4 worm cellular contexts compared by ENCODE assay signal in the genomic region with DNA sequence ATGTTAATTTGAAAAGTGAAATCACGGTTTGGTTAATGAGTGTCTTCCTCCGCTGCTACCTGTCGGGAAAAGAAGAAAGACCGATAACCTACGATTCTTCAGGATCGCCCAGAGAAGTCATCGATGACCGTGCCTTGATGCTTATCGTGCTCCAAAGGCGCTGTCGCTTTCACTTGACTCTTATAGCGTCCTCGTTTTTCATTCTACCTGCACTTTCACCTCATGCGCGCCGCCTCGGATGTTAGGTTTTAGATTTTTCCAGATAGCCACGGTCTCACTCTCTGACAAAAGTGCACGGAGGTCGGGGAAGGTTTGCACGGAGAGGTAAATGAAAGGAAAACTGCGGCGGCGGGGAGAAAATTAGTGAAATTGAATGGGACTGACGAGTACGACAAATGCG.
TF ChIP-seq lines count a peak whose summit lies in the region.

No protein-coding gene starts in this region.

TF ChIP-seq in whole organism, L1 larva, 84 proteins besides CTCF, POLR2A, EP300 and RAD21:
- peak; percentile 88 for TF ChIP-seq blmp-1 (tag; optimal IDR thresholded peaks at IDR 0.05; lab: Kevin White, UChicago)
- TF ChIP-seq elt-3 (tag; optimal IDR thresholded peaks at IDR 0.05; lab: Kevin White, UChicago) = no peak

TF ChIP-seq in whole organism, L2 larva, 48 proteins besides CTCF, POLR2A, EP300 and RAD21:
- TF ChIP-seq elt-1 (tag; optimal IDR thresholded peaks at IDR 0.05; lab: Kevin White, UChicago) = peak; percentile 14
- peak; percentile 42 for TF ChIP-seq blmp-1 (tag; optimal IDR thresholded peaks at IDR 0.05; lab: Kevin White, UChicago; ENCODE audit: insufficient read depth)
- TF ChIP-seq nhr-21 (tag; optimal IDR thresholded peaks at IDR 0.05; lab: Kevin White, UChicago) = no peak

TF ChIP-seq in whole organism, mixed stage, embryonic, 35 proteins besides CTCF, POLR2A, EP300 and RAD21:
- TF ChIP-seq M03D4.4 (tag; optimal IDR thresholded peaks at IDR 0.05; lab: Kevin White, UChicago) (no peak), ceh-39 (tag; optimal IDR thresholded peaks at IDR 0.05; lab: Kevin White, UChicago) (no peak), ces-1 (GFP tag; optimal IDR thresholded peaks at IDR 0.05; lab: Kevin White, UChicago) (no peak), nhr-12 (tag; optimal IDR thresholded peaks at IDR 0.05; lab: Kevin White, UChicago) (no peak), elt-1 (tag; optimal IDR thresholded peaks at IDR 0.05; lab: Kevin White, UChicago; ENCODE audit: borderline replicate concordance, insufficient read depth) (peak; percentile 31), elt-3 (tag; optimal IDR thresholded peaks at IDR 0.05; lab: Kevin White, UChicago) (no peak), unc-39 (tag; optimal IDR thresholded peaks at IDR 0.05; lab: Kevin White, UChicago) (no peak), bed-3 (GFP tag; optimal IDR thresholded peaks at IDR 0.05; lab: Kevin White, UChicago) (no peak), zip-8 (tag; optimal IDR thresholded peaks at IDR 0.05; lab: Kevin White, UChicago) (no peak), nhr-237 (tag; optimal IDR thresholded peaks at IDR 0.05; lab: Kevin White, UChicago) (no peak), ztf-11 (tag; optimal IDR thresholded peaks at IDR 0.05; lab: Kevin White, UChicago) (no peak), ceh-83 (GFP tag; optimal IDR thresholded peaks at IDR 0.05; lab: Kevin White, UChicago) (no peak), blmp-1 (tag; optimal IDR thresholded peaks at IDR 0.05; lab: Kevin White, UChicago) (peak; percentile 60)

TF ChIP-seq in whole organism, young adult, 124 proteins besides CTCF, POLR2A, EP300 and RAD21:
- TF ChIP-seq nhr-179 (tag; optimal IDR thresholded peaks at IDR 0.05; lab: Kevin White, UChicago) (no peak), zfh-2 (GFP tag; conservative IDR thresholded peaks at IDR 0.05; lab: Robert Waterston, UW) (0 out of 2 replicates have a peak, but pooled peaks have one; percentile 17), lin-35 (GFP tag; optimal IDR thresholded peaks at IDR 0.05; lab: Kevin White, UChicago) (no peak), pbrm-1 (GFP tag; IDR thresholded peaks at IDR 0.05; lab: Robert Waterston, UW) (no peak), K11D2.4 (GFP tag; IDR thresholded peaks at IDR 0.05; lab: Robert Waterston, UW) (no peak), dox-1 (GFP tag; IDR thresholded peaks at IDR 0.05; lab: Robert Waterston, UW) (no peak), lag-1 (GFP tag; IDR thresholded peaks at IDR 0.05; lab: Robert Waterston, UW) (no peak)
